Worm (Caenorhabditis elegans) whole organism, L4 larva: Measurements from ENCODE around the gene C28G1.2.

Source experiments
- F26F4.8 ChIP-seq: fragments of 200-800 bp; sonication (Bioruptor generic); conservative IDR thresholded peaks from 2 replicates; pipeline ENCODE4 v1.3.6; 2022; ENCODE audit warnings: missing genetic modification characterization, missing compliant biosample characterization
- T20F7.1 ChIP-seq: fragments of 200-800 bp; sonication (Bioruptor generic); optimal IDR thresholded peaks from 2 replicates; lab custom pipeline; 2018; ENCODE audit warnings: mild to moderate bottlenecking, missing genetic modification characterization, missing compliant biosample characterization
- T26A8.4 ChIP-seq: fragments of 200-800 bp; sonication (Bioruptor generic); IDR thresholded peaks from 2 replicates; pipeline ENCODE4 v1.3.6; 2022; ENCODE audit warnings: missing genetic modification characterization, missing compliant biosample characterization
- ZK546.5 ChIP-seq, 2 experiments: sonication (generic microtip); optimal IDR thresholded peaks; 2 replicates each; lab custom pipeline; 2017; ENCODE audit warnings: missing biosample characterization in 2 of 2, missing genetic modification characterization in 2 of 2
- aha-1 ChIP-seq: fragments of 150-350 bp; peaks from one replicate; lab custom pipeline; 2014; ENCODE audit warnings: missing biosample characterization, missing genetic modification characterization
- aly-2 ChIP-seq: sonication (generic microtip); optimal IDR thresholded peaks from 2 replicates; lab custom pipeline; 2018; ENCODE audit warnings: missing biosample characterization, missing genetic modification characterization
- ces-1 ChIP-seq: fragments of 150-350 bp; sonication (generic microtip); optimal IDR thresholded peaks from 4 replicates; lab custom pipeline; 2014; ENCODE audit warnings: missing biosample characterization, missing genetic modification reagents, missing genetic modification characterization
- daf-16 ChIP-seq, 3 experiments: sonication (generic microtip); optimal IDR thresholded peaks; 2 replicates each; lab custom pipeline; 2016 to 2017; ENCODE audit warnings: missing genetic modification characterization in 3 of 3, missing genetic modification reagents in 3 of 3, mild to moderate bottlenecking in 2 of 3, missing compliant biosample characterization in 2 of 3, missing biosample characterization in 1 of 3, moderate library complexity in 1 of 3
- dmd-6 ChIP-seq: fragments of 200-800 bp; sonication (Bioruptor generic); IDR thresholded peaks from 2 replicates; pipeline ENCODE4 v1.3.6; 2022; ENCODE audit warnings: missing genetic modification reagents, missing genetic modification characterization, missing compliant biosample characterization
- dpl-1 ChIP-seq: fragments of 150-350 bp; optimal IDR thresholded peaks from 2 replicates; lab custom pipeline; 2014; ENCODE audit warnings: missing biosample characterization, missing genetic modification reagents, missing genetic modification characterization
- fkh-10 ChIP-seq: fragments of 150-350 bp; optimal IDR thresholded peaks from 2 replicates; lab custom pipeline; 2014; ENCODE audit warnings: missing biosample characterization, missing genetic modification reagents, missing genetic modification characterization
- fos-1 ChIP-seq: fragments of 150-350 bp; optimal IDR thresholded peaks from 2 replicates; lab custom pipeline; 2014; ENCODE audit warnings: missing biosample characterization, missing genetic modification characterization
- hlh-30 ChIP-seq: sonication (generic microtip); optimal IDR thresholded peaks from 2 replicates; lab custom pipeline; 2017; ENCODE audit warnings: antibody characterized with exemption, mild to moderate bottlenecking, missing genetic modification characterization, missing compliant biosample characterization; ENCODE audit not compliant: insufficient read depth
- lin-38 ChIP-seq: fragments of 200-800 bp; sonication (Bioruptor generic); IDR thresholded peaks from 2 replicates; pipeline ENCODE4 v1.3.6; 2022; ENCODE audit warnings: missing genetic modification reagents, missing genetic modification characterization, missing compliant biosample characterization
- mdl-1 ChIP-seq, 2 experiments: fragments of 150-350 bp in 1 of 2; sonication (generic microtip) in 1 of 2; optimal IDR thresholded peaks; 2 replicates each; lab custom pipeline; 2014 to 2017; ENCODE audit warnings: missing biosample characterization in 2 of 2, missing genetic modification characterization in 2 of 2
- mep-1 ChIP-seq: fragments of 150-350 bp; sonication (generic microtip); optimal IDR thresholded peaks from 3 replicates; lab custom pipeline; 2014; ENCODE audit warnings: missing biosample characterization, missing genetic modification characterization
- mes-2 ChIP-seq: sonication (generic microtip); optimal IDR thresholded peaks from 2 replicates; lab custom pipeline; 2016; ENCODE audit warnings: missing genotype, mild to moderate bottlenecking, missing genetic modification characterization, missing compliant biosample characterization; ENCODE audit not compliant: poor library complexity, severe bottlenecking
- php-3 ChIP-seq: fragments of 200-800 bp; sonication (Bioruptor generic); IDR thresholded peaks from 2 replicates; pipeline ENCODE4 v1.3.6; 2022; ENCODE audit warnings: missing genetic modification reagents, missing genetic modification characterization, missing compliant biosample characterization
- set-16 ChIP-seq: fragments of 200-800 bp; sonication (Bioruptor generic); IDR thresholded peaks from 2 replicates; pipeline ENCODE4 v1.3.6; 2022; ENCODE audit warnings: missing genetic modification reagents, missing genetic modification characterization, missing compliant biosample characterization
- snpc-4 ChIP-seq: fragments of 150-350 bp; optimal IDR thresholded peaks from 2 replicates; lab custom pipeline; 2014; ENCODE audit warnings: missing biosample characterization, missing genetic modification characterization
- unc-130 ChIP-seq: sonication (generic microtip); optimal IDR thresholded peaks from 2 replicates; lab custom pipeline; 2016; ENCODE audit warnings: missing genetic modification reagents, missing genetic modification characterization, missing compliant biosample characterization
- unc-62 ChIP-seq, 3 experiments: fragments of 150-350 bp in 1 of 3; sonication (generic microtip); optimal IDR thresholded peaks in 2 of 3; peaks in 1 of 3; 1 replicate in 1 of 3; 2 replicates in 2 of 3; lab custom pipeline; 2014 to 2017; ENCODE audit warnings: missing biosample characterization in 3 of 3, missing genetic modification characterization in 3 of 3, missing genetic modification reagents in 3 of 3, missing genotype in 1 of 3
- vab-7 ChIP-seq: fragments of 200-800 bp; sonication (Bioruptor generic); IDR thresholded peaks from 2 replicates; pipeline ENCODE4 v1.3.6; 2022; ENCODE audit warnings: missing genetic modification reagents, missing genetic modification characterization, missing compliant biosample characterization
- zfp-2 ChIP-seq: sonication (generic microtip); optimal IDR thresholded peaks from 2 replicates; lab custom pipeline; 2016; ENCODE audit warnings: mild to moderate bottlenecking, missing genetic modification characterization, missing compliant biosample characterization
- zfp-3 ChIP-seq: fragments of 200-800 bp; sonication (Bioruptor generic); conservative IDR thresholded peaks from 2 replicates; pipeline ENCODE4 v1.3.6; 2022; ENCODE audit warnings: missing genetic modification reagents, missing genetic modification characterization, missing compliant biosample characterization
- zip-11 ChIP-seq: fragments of 200-800 bp; sonication (Bioruptor generic); IDR thresholded peaks from 2 replicates; pipeline ENCODE4 v1.3.6; 2022; ENCODE audit warnings: missing genetic modification characterization, missing compliant biosample characterization
- ztf-7 ChIP-seq: fragments of 150-350 bp; optimal IDR thresholded peaks from 2 replicates; lab custom pipeline; 2014; ENCODE audit warnings: missing biosample characterization, missing genetic modification characterization

C28G1.2 gene

DNA sequence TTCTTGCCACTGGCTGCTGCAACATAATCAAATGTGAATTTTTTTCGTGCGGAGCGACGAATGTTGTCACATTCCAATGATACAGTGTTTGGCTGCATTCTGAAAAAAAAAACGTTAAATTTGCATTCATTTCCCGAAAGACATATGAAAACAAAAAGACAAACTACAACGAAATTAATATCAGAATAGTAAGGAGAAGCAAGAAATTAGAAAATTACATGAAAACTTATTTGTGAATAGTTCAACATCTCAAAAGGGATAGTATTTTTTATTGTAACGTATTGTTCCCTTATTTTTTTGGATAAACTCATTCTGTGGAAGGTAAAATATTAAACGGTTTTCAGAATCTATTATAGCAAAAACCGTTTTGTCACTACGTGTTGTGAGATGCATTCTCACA lies 17.7 kb downstream of the C28G1.2 start, which contains the start of gene sprp-4:
sprp-4 (minus strand) TSS at position 101 of the 400 bp plus-strand sequence.
- TF ChIP-seq dmd-6 = no peak
- no peak for TF ChIP-seq zip-11 (GFP tag; lab: Robert Waterston, UW)
- TF ChIP-seq mes-2 = no peak
- TF ChIP-seq ZK546.5 (tag; optimal IDR thresholded peaks at IDR 0.05; lab: Kevin White, UChicago) = no peak

DNA sequence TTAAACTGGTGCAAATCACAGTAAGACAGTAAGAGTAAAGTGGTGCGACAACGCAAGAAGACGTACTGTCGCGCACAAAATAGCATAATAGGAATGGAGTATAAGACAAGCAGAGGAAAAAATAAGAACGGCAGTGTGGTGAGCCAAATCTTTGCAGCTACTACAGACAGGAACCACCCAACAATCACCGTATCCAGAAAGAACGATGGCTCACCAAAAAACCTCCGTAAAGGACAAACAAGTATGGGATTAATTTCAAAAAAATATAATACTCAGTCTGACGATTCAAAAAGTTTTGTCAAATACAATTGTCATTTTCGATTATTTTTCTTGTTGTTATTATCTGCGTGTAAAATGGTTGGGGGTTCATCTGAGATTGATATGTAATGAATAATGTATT lies 18.6 kb downstream of the C28G1.2 start:
- TF ChIP-seq fos-1 (tag; lab: Kevin White, UChicago) (no peak), aha-1 (tag; lab: Kevin White, UChicago) (peak; percentile 93), snpc-4 (tag; lab: Kevin White, UChicago) (no peak)

DNA sequence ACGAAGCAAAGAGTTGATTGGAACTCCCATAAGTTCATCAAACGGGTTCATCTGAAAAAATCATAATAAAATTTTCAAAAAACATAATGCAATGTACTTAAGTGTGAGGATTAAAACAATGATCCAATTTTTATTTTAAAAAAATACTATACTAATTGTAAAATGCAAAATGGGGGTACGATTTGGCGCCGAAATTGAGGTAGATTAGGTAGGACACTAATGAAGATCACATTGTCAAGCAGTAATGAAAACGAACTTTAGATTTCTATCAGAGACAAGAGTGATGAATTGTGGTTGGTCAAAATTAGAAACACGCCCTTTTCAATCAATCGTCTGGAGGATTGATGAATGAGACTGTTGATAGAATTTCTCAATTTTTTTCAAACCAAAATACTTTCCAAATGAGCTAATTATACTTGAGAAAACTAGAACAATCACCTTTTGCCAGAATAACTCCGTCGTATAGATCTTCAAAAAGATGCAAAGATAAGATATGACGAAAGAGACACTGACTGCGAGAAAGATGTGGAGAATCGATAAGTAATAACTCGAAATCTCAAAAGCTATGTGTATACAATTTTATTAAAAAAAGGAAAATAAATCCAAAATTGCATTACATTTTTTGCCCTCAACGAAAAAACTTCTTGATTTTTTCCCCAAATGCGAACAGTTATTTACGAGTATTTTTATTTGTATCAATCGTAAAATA lies 22.2 kb downstream of the C28G1.2 start, which contains the start of gene C06E2.5:
C06E2.5 (minus strand) TSS at position 51 of the 709 bp plus-strand sequence.
- peak in 1 of 2 experiments; percentile 45 for TF ChIP-seq unc-62 (GFP tag; optimal IDR thresholded peaks at IDR 0.05 in 1 of 2; lab: Kevin White, UChicago)
- TF ChIP-seq unc-62 (tag; optimal IDR thresholded peaks at IDR 0.05; lab: Kevin White, UChicago) = no peak
- TF ChIP-seq ztf-7 (tag; lab: Kevin White, UChicago) = no peak
- TF ChIP-seq, all 104 proteins: peak for 1

DNA sequence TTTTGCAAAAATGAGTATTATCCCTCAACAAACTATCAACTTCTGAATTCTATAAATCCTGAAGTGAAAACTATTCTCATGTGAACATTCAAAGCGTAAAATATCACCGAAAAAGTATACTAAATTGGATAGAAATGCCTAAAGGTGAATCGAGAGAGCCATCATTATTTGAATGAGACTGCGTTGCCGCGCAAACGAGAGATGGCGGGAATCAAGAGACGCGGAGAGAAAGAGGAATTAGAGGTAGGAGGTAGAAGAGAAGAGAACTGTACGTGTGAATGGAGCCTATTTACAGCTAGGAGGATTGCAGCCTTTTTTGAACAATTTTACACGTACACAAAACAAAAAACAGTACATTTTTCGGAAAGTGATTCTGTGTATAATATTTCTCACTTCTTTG lies 23.7 kb downstream of the C28G1.2 start:
- peak; percentile 26 for TF ChIP-seq dpl-1
- no peak for TF ChIP-seq php-3 (GFP tag; lab: Robert Waterston, UW)
- TF ChIP-seq zfp-3 = no peak
- no peak for TF ChIP-seq F26F4.8 (GFP tag; lab: Robert Waterston, UW)

DNA sequence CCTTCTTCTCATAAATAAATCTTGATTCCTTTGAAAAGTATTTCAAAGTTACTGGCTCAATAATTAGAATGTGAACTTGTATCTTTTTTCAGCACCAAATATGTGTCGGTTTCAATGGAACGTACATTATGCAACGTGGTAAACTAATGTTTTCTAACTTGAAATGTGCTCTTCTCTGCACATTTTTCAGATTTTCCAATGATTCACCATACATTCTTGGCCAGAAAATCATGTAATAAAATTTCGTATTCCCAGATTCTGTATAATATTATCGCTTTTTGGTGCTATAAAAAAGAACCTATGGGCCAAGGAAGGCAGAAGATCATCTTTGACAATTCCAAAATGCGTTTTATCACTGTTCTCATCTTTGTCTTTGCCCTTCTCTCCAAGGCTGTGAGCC lies 25.1 kb downstream of the C28G1.2 start, which contains the start of gene C06E2.9:
C06E2.9 (plus strand) TSS at position 301 of the 400 bp plus-strand sequence.
- no peak for TF ChIP-seq unc-130 (GFP tag; lab: Kevin White, UChicago)
- peak in 1 of 2 experiments; percentile 2 for TF ChIP-seq unc-62 (GFP tag; optimal IDR thresholded peaks at IDR 0.05 in 1 of 2; lab: Kevin White, UChicago)
- TF ChIP-seq unc-62 (tag; optimal IDR thresholded peaks at IDR 0.05; lab: Kevin White, UChicago) = no peak
- no peak for TF ChIP-seq ces-1 (GFP tag; lab: Kevin White, UChicago)
- TF ChIP-seq, all 104 proteins: peak for 1

DNA sequence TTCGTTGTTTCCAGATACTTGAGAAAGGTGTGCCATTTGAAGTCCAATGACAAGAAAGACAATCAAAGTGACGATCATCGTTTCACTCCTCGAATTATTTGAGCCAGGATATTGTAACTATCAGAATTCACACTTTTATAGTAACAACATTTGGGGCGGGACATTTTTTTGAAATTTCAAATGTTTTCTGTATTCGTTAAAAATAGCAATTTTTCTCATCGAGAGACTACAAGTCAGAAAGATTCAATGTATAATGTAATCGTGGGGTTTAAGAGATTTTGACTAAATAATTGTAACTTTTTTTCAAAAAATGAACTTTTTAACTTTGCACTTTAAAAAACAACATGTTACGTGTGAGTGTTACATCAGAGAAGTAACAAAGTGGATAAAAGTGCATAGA lies 30.7 kb downstream of the C28G1.2 start, which contains the start of gene ins-9:
ins-9 (minus strand) TSS at position 101 of the 400 bp plus-strand sequence.
- TF ChIP-seq set-16 (GFP tag; lab: Robert Waterston, UW) (no peak), zfp-3 (no peak), vab-7 (GFP tag; lab: Robert Waterston, UW) (no peak), fkh-10 (GFP tag; lab: Kevin White, UChicago) (no peak), mep-1 (tag; lab: Kevin White, UChicago) (no peak), T26A8.4 (GFP tag; lab: Robert Waterston, UW) (no peak), lin-38 (no peak)

DNA sequence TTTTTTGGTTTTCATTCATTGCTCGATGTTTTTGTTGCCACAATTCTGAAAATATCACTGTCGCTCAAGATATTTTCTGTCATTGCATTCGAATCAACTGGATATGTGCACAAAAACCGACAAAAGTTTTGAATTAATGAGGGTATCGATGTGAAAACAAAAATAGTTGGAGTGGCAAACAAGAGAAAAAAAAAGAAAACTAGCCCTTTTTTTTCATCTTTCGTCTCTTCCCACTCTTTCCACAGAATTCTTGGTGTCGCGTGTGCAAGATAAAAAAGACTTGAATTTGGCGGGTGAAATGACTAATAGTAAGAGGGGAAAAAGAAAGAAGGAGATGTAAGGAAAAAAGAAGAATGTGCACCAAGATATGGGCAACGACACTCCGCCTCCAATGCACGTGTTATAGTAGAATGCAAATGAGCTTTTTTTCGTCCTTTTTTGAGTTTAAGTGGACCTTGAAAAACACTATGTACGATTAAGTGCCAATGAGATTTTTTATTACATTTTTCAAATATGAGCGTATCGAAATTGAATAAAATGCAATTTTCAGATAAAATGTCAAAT lies 33.4 kb downstream of the C28G1.2 start, which contains the start of the genes ubc-22 and ubc-21:
ubc-22 (minus strand) TSS at position 51 of the 564 bp plus-strand sequence.
ubc-21 (plus strand) TSS at position 514 of the 564 bp plus-strand sequence.
- TF ChIP-seq mep-1 (tag; lab: Kevin White, UChicago) (no peak), mes-2 (no peak), zfp-2 (tag; lab: Kevin White, UChicago) (no peak), mdl-1 (tag; optimal IDR thresholded peaks at IDR 0.05; lab: Kevin White, UChicago) (peak in 1 of 2 experiments; percentile 67), T20F7.1 (peak; percentile 5), unc-62 (GFP tag; optimal IDR thresholded peaks at IDR 0.05 in 1 of 2; lab: Kevin White, UChicago) (peak in 1 of 2 experiments; percentile 3), unc-62 (tag; optimal IDR thresholded peaks at IDR 0.05; lab: Kevin White, UChicago) (no peak), daf-16 (GFP tag; optimal IDR thresholded peaks at IDR 0.05; lab: Kevin White, UChicago) (no peak), daf-16 (tag; optimal IDR thresholded peaks at IDR 0.05; lab: Kevin White, UChicago) (no peak), dpl-1 (peak; percentile 13), aly-2 (tag; lab: Kevin White, UChicago) (no peak), hlh-30 (tag; lab: Kevin White, UChicago) (peak; percentile 20)
- TF ChIP-seq, all 104 proteins: peak for 5
